Worm (Caenorhabditis elegans): Measurements from ENCODE around the gene Y38F2AR.12.
A peak's percentile ranks its signal among the peaks of the same experiment; 100 is the strongest.

Y38F2AR.12 gene

DNA sequence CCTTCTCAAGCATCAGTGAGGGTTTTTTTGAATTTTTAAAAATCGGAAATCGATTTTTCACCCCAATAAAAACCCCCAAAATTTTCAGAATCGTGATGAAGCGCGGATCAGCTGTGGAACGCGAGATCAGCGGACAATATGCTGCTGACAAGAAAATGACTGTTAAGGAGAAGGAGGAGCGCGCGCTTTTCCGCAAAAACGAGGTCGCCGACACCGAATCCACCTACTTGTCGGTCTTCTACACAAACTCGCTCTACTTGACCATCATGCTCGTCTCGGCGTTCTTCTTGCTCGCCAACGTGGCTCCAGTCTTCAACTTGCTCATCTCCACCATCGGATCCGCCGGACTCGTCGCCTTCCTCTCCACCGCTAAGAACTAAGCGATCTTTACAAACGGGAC lies 22.5 kb downstream of the Y38F2AR.12 start:
- TF ChIP-seq blmp-1 (tag; optimal IDR thresholded peaks at IDR 0.05) (no peak), ets-5 (GFP tag; IDR thresholded peaks at IDR 0.05) (0 out of 2 replicates have a peak, but pooled peaks have one; percentile 50), efl-1 (optimal IDR thresholded peaks at IDR 0.05) (no peak), efl-1 (GFP tag; optimal IDR thresholded peaks at IDR 0.05 in 1 of 2) (peak in 1 of 2 experiments; percentile 60)

DNA sequence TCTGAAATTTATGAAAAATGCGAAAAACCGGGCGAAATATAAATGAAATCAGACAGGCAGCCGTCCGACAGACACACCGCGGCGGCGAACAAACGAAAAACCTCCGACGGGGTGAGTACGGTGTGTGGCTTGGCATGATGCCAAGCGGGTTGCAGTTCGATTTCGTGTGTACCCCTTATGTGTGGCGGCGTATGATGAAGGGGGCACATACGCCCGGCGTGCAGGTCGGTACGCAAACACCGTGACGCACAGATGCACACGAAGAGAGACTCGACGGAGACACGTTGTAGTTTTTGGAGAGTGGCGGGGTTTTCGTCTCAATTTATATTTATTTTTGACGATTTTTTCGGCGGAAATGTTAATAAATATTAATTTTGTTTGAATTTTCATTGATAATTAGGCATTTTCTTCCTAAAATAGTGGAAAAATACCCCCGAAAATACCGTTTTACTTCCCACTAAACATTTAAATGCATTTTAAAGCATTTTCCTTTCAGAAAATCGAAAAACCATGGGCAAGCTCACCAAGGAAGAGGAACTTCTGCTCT lies 23.2 kb downstream of the Y38F2AR.12 start, which contains the start of gene trap-3:
Gene trap-3 (plus strand): TSS at position 497 of the 547 bp plus-strand sequence.
- TF ChIP-seq alr-1 (tag; optimal IDR thresholded peaks at IDR 0.05; ENCODE audit: borderline replicate concordance) (no peak), snpc-4 (tag; optimal IDR thresholded peaks at IDR 0.05) (peak; percentile 82), ztf-4 (tag; optimal IDR thresholded peaks at IDR 0.05) (peak; percentile 93), lin-39 (tag; optimal IDR thresholded peaks at IDR 0.05) (peak; percentile 76), nhr-12 (tag; optimal IDR thresholded peaks at IDR 0.05) (no peak), ama-1 (optimal IDR thresholded peaks at IDR 0.05) (peak; percentile 65), mdl-1 (tag; optimal IDR thresholded peaks at IDR 0.05) (peak in 1 of 2 experiments; percentile 96), C04F5.9 (tag; optimal IDR thresholded peaks at IDR 0.05) (peak; percentile 92), blmp-1 (tag; optimal IDR thresholded peaks at IDR 0.05) (peak; percentile 74), skn-1 (tag; optimal IDR thresholded peaks at IDR 0.05) (peak; percentile 81), hlh-4 (tag; optimal IDR thresholded peaks at IDR 0.05) (no peak), ztf-11 (tag; optimal IDR thresholded peaks at IDR 0.05) (peak in 1 of 2 experiments; percentile 88), ceh-63 (GFP tag; optimal IDR thresholded peaks at IDR 0.05) (no peak), unc-62 (GFP tag; optimal IDR thresholded peaks at IDR 0.05) (no peak), fkh-4 (tag; optimal IDR thresholded peaks at IDR 0.05; ENCODE audit: borderline replicate concordance) (peak; percentile 55), elt-3 (tag; optimal IDR thresholded peaks at IDR 0.05) (peak in 4 of 6 experiments; percentile 34 to 92 (median 78)), unc-130 (tag; optimal IDR thresholded peaks at IDR 0.05) (peak; percentile 96), sptf-1 (tag; optimal IDR thresholded peaks at IDR 0.05) (no peak), tbx-2 (tag; optimal IDR thresholded peaks at IDR 0.05) (peak; percentile 96), sox-4 (tag; optimal IDR thresholded peaks at IDR 0.05) (peak; percentile 79), ets-5 (GFP tag; IDR thresholded peaks at IDR 0.05) (no peak), ceh-88 (GFP tag; IDR thresholded peaks at IDR 0.05) (peak; percentile 82), efl-1 (optimal IDR thresholded peaks at IDR 0.05) (peak; percentile 89 to 93), efl-1 (GFP tag; optimal IDR thresholded peaks at IDR 0.05 in 1 of 2) (peak; percentile 85 to 99), nhr-85 (tag) (peak; percentile 98), C16A3.4 (tag; optimal IDR thresholded peaks at IDR 0.05) (peak; percentile 92), dpl-1 (GFP tag; optimal IDR thresholded peaks at IDR 0.05) (peak; percentile 81 to 86 (median 86)), ces-1 (GFP tag; optimal IDR thresholded peaks at IDR 0.05) (no peak), egl-13 (tag; optimal IDR thresholded peaks at IDR 0.05) (peak; percentile 91), lsy-2 (tag; optimal IDR thresholded peaks at IDR 0.05) (peak; percentile 97 to 98), nhr-19 (GFP tag; conservative IDR thresholded peaks at IDR 0.05) (peak; percentile 96), ceh-82 (tag; optimal IDR thresholded peaks at IDR 0.05) (peak; percentile 94 to 98 (median 94)), mab-9 (GFP tag; IDR thresholded peaks at IDR 0.05) (peak; percentile 89), hlh-17 (GFP tag; optimal IDR thresholded peaks at IDR 0.05; ENCODE audit: borderline replicate concordance) (no peak), tlp-1 (tag; optimal IDR thresholded peaks at IDR 0.05) (no peak), ceh-8 (GFP tag; optimal IDR thresholded peaks at IDR 0.05) (peak; percentile 92), pag-3 (tag; optimal IDR thresholded peaks at IDR 0.05; ENCODE audit: borderline replicate concordance, insufficient read depth) (peak; percentile 61), lin-14 (GFP tag; optimal IDR thresholded peaks at IDR 0.05) (peak; percentile 97), efl-3 (GFP tag; optimal IDR thresholded peaks at IDR 0.05) (no peak), lin-35 (GFP tag; optimal IDR thresholded peaks at IDR 0.05) (peak; percentile 89 to 93), mef-2 (tag; optimal IDR thresholded peaks at IDR 0.05) (peak; percentile 47), irx-1 (tag; optimal IDR thresholded peaks at IDR 0.05) (peak; percentile 92), nhr-71 (tag; optimal IDR thresholded peaks at IDR 0.05) (peak; percentile 98), aly-2 (tag; optimal IDR thresholded peaks at IDR 0.05) (no peak), nhr-28 (tag; optimal IDR thresholded peaks at IDR 0.05) (peak; percentile 21), grh-1 (GFP tag; IDR thresholded peaks at IDR 0.05) (peak; percentile 93), fkh-10 (GFP tag; optimal IDR thresholded peaks at IDR 0.05) (peak; percentile 83), dsc-1 (tag; optimal IDR thresholded peaks at IDR 0.05) (peak; percentile 93), lin-13 (GFP tag; optimal IDR thresholded peaks at IDR 0.05) (peak; percentile 96)
